Fruit fly (Drosophila melanogaster): ENCODE results near the gene CG13829.

DNA sequence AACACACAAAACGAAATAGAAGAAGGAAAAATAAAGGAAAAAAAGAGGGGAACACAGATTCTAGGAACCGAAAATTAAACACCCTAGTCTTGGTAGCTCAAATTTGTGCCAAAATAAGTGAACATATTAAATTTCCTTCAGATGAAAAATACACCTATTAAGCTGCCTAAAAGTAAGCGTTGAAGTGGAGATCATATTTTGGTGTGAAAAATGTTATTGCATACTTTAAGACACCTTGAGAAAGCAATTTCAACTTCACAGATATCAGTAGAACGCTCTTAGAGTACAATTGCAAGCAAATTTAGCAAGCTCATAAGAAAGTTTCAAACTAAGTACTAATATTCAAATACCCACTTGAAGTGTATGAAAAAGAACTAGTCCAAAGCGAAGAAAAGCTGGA, 50.4 kb downstream of the CG13829 start:
- TF ChIP-seq CG8478 (optimal IDR thresholded peaks at IDR 0.05) = no peak
- TF ChIP-seq CTCF (optimal IDR thresholded peaks at IDR 0.05) = no peak
